Fruit fly (Drosophila melanogaster) whole organism, prepupa: Measurements from ENCODE around the gene CG6938.

Experiments used
- Blimp-1 ChIP-seq: fragments of 200-800 bp; sonication (Bioruptor generic); optimal IDR thresholded peaks from 3 replicates; lab custom pipeline; 2017; ENCODE audit warnings: missing biosample characterization, missing genetic modification characterization, mild to moderate bottlenecking, moderate library complexity, missing genetic modification reagents
- CG10631 ChIP-seq: fragments of 200-800 bp; sonication (Bioruptor generic); optimal IDR thresholded peaks from 2 replicates; lab custom pipeline; 2016; ENCODE audit warnings: missing biosample characterization, missing genetic modification characterization
- CG10669 ChIP-seq: fragments of 200-800 bp; sonication (Bioruptor generic); optimal IDR thresholded peaks from 3 replicates; lab custom pipeline; 2018; ENCODE audit warnings: missing biosample characterization, mild to moderate bottlenecking, missing genetic modification characterization, moderate library complexity
- CG11762 ChIP-seq: fragments of 200-800 bp; sonication (Bioruptor generic); optimal IDR thresholded peaks from 3 replicates; lab custom pipeline; 2016; ENCODE audit warnings: missing biosample characterization, missing genetic modification characterization; ENCODE audit not compliant: insufficient read depth
- CG11902 ChIP-seq: fragments of 200-800 bp; sonication (Bioruptor generic); optimal IDR thresholded peaks from 3 replicates; lab custom pipeline; 2016; ENCODE audit warnings: missing biosample characterization, missing genetic modification characterization
- CG15336 ChIP-seq: fragments of 200-800 bp; sonication (Bioruptor generic); IDR thresholded peaks from 2 replicates; pipeline ENCODE4 v1.3.6; 2022; ENCODE audit warnings: missing biosample characterization, missing genetic modification characterization
- CG1621 ChIP-seq: fragments of 200-800 bp; sonication (Bioruptor generic); optimal IDR thresholded peaks from 3 replicates; lab custom pipeline; 2018; ENCODE audit warnings: missing biosample characterization, mild to moderate bottlenecking, missing genetic modification characterization
- CG3032 ChIP-seq: fragments of 200-800 bp; optimal IDR thresholded peaks from 2 replicates; lab custom pipeline; 2019; ENCODE audit warnings: missing biosample characterization, mild to moderate bottlenecking, missing genetic modification characterization, moderate library complexity
- CG32006 ChIP-seq: fragments of 200-800 bp; sonication (Bioruptor generic); optimal IDR thresholded peaks from 3 replicates; lab custom pipeline; 2017; ENCODE audit warnings: missing biosample characterization, mild to moderate bottlenecking, missing genetic modification characterization
- CG3919 ChIP-seq: fragments of 200-800 bp; sonication (Bioruptor generic); optimal IDR thresholded peaks from 3 replicates; lab custom pipeline; 2016; ENCODE audit warnings: missing biosample characterization, missing genetic modification characterization
- CG6163 ChIP-seq: fragments of 200-800 bp; sonication (Bioruptor generic); IDR thresholded peaks from 3 replicates; pipeline ENCODE4 v1.3.6; 2022; ENCODE audit warnings: missing biosample characterization, missing genetic modification characterization
- CG6792 ChIP-seq: fragments of 200-800 bp; sonication (Bioruptor generic); optimal IDR thresholded peaks from 3 replicates; lab custom pipeline; 2016; ENCODE audit warnings: missing biosample characterization, missing genetic modification characterization
- CG6808 ChIP-seq: fragments of 200-800 bp; sonication (Bioruptor generic); optimal IDR thresholded peaks from 3 replicates; lab custom pipeline; 2017; ENCODE audit warnings: missing biosample characterization, missing genetic modification characterization, mild to moderate bottlenecking, moderate library complexity, missing genetic modification reagents
- CG8119 ChIP-seq: fragments of 200-800 bp; sonication (Bioruptor generic); IDR thresholded peaks from 3 replicates; pipeline ENCODE4 v1.3.6; 2022; ENCODE audit warnings: missing biosample characterization, missing genetic modification characterization
- Eip75B ChIP-seq: fragments of 200-800 bp; sonication (Bioruptor generic); optimal IDR thresholded peaks from 3 replicates; lab custom pipeline; 2016; ENCODE audit warnings: missing biosample characterization, missing genetic modification characterization
- Eip78C ChIP-seq: fragments of 200-800 bp; sonication (Bioruptor generic); peaks from one replicate; lab custom pipeline; 2016; ENCODE audit warnings: missing biosample characterization, missing genetic modification characterization
- Ets21C ChIP-seq: fragments of 200-800 bp; sonication (Bioruptor generic); optimal IDR thresholded peaks from 3 replicates; lab custom pipeline; 2016; ENCODE audit warnings: missing biosample characterization, missing genetic modification characterization
- Ets96B ChIP-seq: fragments of 200-800 bp; optimal IDR thresholded peaks from 2 replicates; lab custom pipeline; 2019; ENCODE audit warnings: missing biosample characterization, mild to moderate bottlenecking, missing genetic modification characterization, moderate library complexity
- Gug ChIP-seq: fragments of 200-800 bp; sonication (Bioruptor generic); IDR thresholded peaks from 2 replicates; pipeline ENCODE4 v1.3.6; 2022; ENCODE audit warnings: missing biosample characterization, missing genetic modification characterization
- Hr39 ChIP-seq: fragments of 200-800 bp; sonication (Bioruptor generic); optimal IDR thresholded peaks from 2 replicates; lab custom pipeline; 2016; ENCODE audit warnings: missing biosample characterization, missing genetic modification characterization
- Hr4 ChIP-seq: fragments of 200-800 bp; sonication (Bioruptor generic); optimal IDR thresholded peaks from 3 replicates; lab custom pipeline; 2016; ENCODE audit warnings: missing biosample characterization, missing genetic modification characterization
- Met ChIP-seq: fragments of 200-800 bp; sonication (Bioruptor generic); optimal IDR thresholded peaks from 3 replicates; lab custom pipeline; 2016; ENCODE audit warnings: missing biosample characterization, missing genetic modification characterization
- OdsH ChIP-seq: fragments of 200-800 bp; sonication (Bioruptor generic); optimal IDR thresholded peaks from 3 replicates; lab custom pipeline; 2016; ENCODE audit warnings: missing biosample characterization, missing genetic modification characterization
- Smox ChIP-seq: fragments of 200-800 bp; sonication (Bioruptor generic); optimal IDR thresholded peaks from 3 replicates; lab custom pipeline; 2016; ENCODE audit warnings: missing biosample characterization, missing genetic modification characterization
- Sox102F ChIP-seq: fragments of 200-800 bp; sonication (Bioruptor generic); optimal IDR thresholded peaks from 2 replicates; lab custom pipeline; 2016; ENCODE audit warnings: missing biosample characterization, mild to moderate bottlenecking, missing genetic modification characterization
- Sox14 ChIP-seq: fragments of 200-800 bp; sonication (Bioruptor generic); optimal IDR thresholded peaks from 3 replicates; lab custom pipeline; 2016; ENCODE audit warnings: missing biosample characterization, missing genetic modification characterization
- achi ChIP-seq: fragments of 200-800 bp; sonication (Bioruptor generic); optimal IDR thresholded peaks from 3 replicates; lab custom pipeline; 2016; ENCODE audit warnings: missing biosample characterization, missing genetic modification characterization
- cyc ChIP-seq: fragments of 200-800 bp; sonication (Bioruptor generic); optimal IDR thresholded peaks from 3 replicates; lab custom pipeline; 2016; ENCODE audit warnings: missing biosample characterization, missing genetic modification characterization
- dac ChIP-seq: fragments of 200-800 bp; sonication (Bioruptor generic); optimal IDR thresholded peaks from 2 replicates; lab custom pipeline; 2017; ENCODE audit warnings: missing biosample characterization, mild to moderate bottlenecking, missing genetic modification characterization
- dsx ChIP-seq: fragments of 200-800 bp; optimal IDR thresholded peaks from 3 replicates; lab custom pipeline; 2019; ENCODE audit warnings: missing biosample characterization, mild to moderate bottlenecking, missing genetic modification characterization, moderate library complexity; ENCODE audit not compliant: poor library complexity, severe bottlenecking
- eg ChIP-seq: fragments of 200-800 bp; sonication (Bioruptor generic); IDR thresholded peaks from 3 replicates; pipeline ENCODE4 v1.3.6; 2022; ENCODE audit warnings: missing biosample characterization, missing genetic modification characterization
- esn ChIP-seq: fragments of 200-800 bp; sonication (Bioruptor generic); optimal IDR thresholded peaks from 2 replicates; lab custom pipeline; 2016; ENCODE audit warnings: missing biosample characterization, mild to moderate bottlenecking, missing genetic modification characterization, moderate library complexity
- fd59A ChIP-seq: fragments of 200-800 bp; sonication (Bioruptor generic); optimal IDR thresholded peaks from 2 replicates; lab custom pipeline; 2017; ENCODE audit warnings: missing biosample characterization, mild to moderate bottlenecking, missing genetic modification characterization, missing genetic modification reagents
- net ChIP-seq: fragments of 200-800 bp; sonication (Bioruptor generic); optimal IDR thresholded peaks from 3 replicates; lab custom pipeline; 2016; ENCODE audit warnings: missing biosample characterization, missing genetic modification characterization
- pdm3 ChIP-seq: fragments of 200-800 bp; sonication (Bioruptor generic); optimal IDR thresholded peaks from 3 replicates; lab custom pipeline; 2016; ENCODE audit warnings: missing biosample characterization, missing genetic modification characterization
- spab ChIP-seq: fragments of 200-800 bp; sonication (Bioruptor generic); optimal IDR thresholded peaks from 2 replicates; lab custom pipeline; 2017; ENCODE audit warnings: missing biosample characterization, mild to moderate bottlenecking, missing genetic modification characterization, missing genetic modification reagents
- ss ChIP-seq, 2 experiments: fragments of 200-800 bp; sonication (Bioruptor generic); optimal IDR thresholded peaks; 2 replicates in 1 of 2; 3 replicates in 1 of 2; lab custom pipeline; 2017 to 2018; ENCODE audit warnings: mild to moderate bottlenecking in 2 of 2, missing biosample characterization in 2 of 2, missing genetic modification characterization in 2 of 2, moderate library complexity in 1 of 2
- svp ChIP-seq: fragments of 200-800 bp; sonication (Bioruptor generic); peaks from one replicate; lab custom pipeline; 2016; ENCODE audit warnings: missing biosample characterization, missing genetic modification characterization
- topi ChIP-seq: fragments of 200-800 bp; sonication (Bioruptor generic); optimal IDR thresholded peaks from 3 replicates; lab custom pipeline; 2016; ENCODE audit warnings: missing biosample characterization, missing genetic modification characterization

CG6938 gene

DNA sequence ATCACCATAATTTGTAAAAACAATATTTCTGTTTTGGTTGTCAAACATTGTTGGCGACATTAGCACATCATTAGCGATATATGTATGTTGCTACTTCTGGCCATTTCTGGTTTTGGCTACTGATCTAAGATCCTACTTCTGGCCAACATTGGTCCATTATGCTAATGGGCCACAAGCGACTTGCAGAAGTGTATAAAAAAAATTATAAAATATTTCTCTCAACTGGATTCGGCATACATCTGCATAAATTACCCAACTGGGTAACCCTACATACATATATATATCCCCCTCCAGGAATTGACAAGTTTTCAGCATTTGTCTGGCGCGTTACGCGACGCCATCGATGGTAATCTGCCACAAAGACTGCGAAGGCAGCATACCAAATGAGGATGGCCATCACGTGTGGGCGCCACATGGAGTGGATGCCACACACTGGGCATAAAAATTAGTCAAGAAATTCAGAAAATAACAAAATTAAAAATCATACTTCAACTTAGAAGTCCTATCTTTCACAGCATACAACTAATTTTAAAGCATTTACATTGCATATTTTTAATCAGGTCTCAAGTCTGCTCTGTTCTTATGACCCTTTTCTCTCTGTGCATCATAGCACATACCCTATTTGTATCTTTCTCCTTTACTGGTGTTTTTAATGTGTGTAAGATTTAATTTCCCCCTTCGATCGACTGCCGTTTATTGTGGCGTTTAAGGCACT lies 52.9 kb downstream of the CG6938 start:
- TF ChIP-seq Hr4 (GFP tag; lab: Kevin White, UChicago) (peak; percentile 27), Met (GFP tag; lab: Kevin White, UChicago) (no peak), dsx (peak; percentile 43), spab (GFP tag; lab: Kevin White, UChicago) (peak; percentile 44), Ets21C (GFP tag; lab: Kevin White, UChicago) (no peak), Ets96B (tag; lab: Kevin White, UChicago) (peak; percentile 61), Sox14 (GFP tag; lab: Kevin White, UChicago) (peak; percentile 27), CG3032 (peak; percentile 49), CG11762 (GFP tag; lab: Kevin White, UChicago) (peak; percentile 3), CG6163 (GFP tag; lab: Robert Waterston, UW) (peak; percentile 74), net (peak; percentile 5), pdm3 (GFP tag; lab: Kevin White, UChicago) (peak; percentile 28), CG8119 (GFP tag; lab: Robert Waterston, UW) (peak; percentile 38; the same call in 2 of the 3 replicates), ss (GFP tag; optimal IDR thresholded peaks at IDR 0.05; lab: Kevin White, UChicago) (peak in 1 of 2 experiments; percentile 29), Eip78C (GFP tag; lab: Kevin White, UChicago) (peak; percentile 71), topi (GFP tag; lab: Kevin White, UChicago) (peak; percentile 14), CG10669 (peak; percentile 70), dac (no peak), CG32006 (GFP tag; lab: Kevin White, UChicago) (peak; percentile 31), eg (GFP tag; lab: Robert Waterston, UW) (peak; percentile 49; the same call in 2 of the 3 replicates), OdsH (GFP tag; lab: Kevin White, UChicago) (no peak), achi (GFP tag; lab: Kevin White, UChicago) (peak; percentile 21), fd59A (peak; percentile 9), CG6808 (GFP tag; lab: Kevin White, UChicago) (peak; percentile 49), Sox102F (no peak), CG6792 (no peak), cyc (GFP tag; lab: Kevin White, UChicago) (peak; percentile 37), esn (GFP tag; lab: Kevin White, UChicago) (no peak), Gug (GFP tag; lab: Robert Waterston, UW) (peak; percentile 34; the same call in 1 of the 2 replicates), CG3919 (GFP tag; lab: Kevin White, UChicago) (peak; percentile 55), CG15336 (GFP tag; lab: Robert Waterston, UW) (peak; percentile 51; the same call in 1 of the 2 replicates)

DNA sequence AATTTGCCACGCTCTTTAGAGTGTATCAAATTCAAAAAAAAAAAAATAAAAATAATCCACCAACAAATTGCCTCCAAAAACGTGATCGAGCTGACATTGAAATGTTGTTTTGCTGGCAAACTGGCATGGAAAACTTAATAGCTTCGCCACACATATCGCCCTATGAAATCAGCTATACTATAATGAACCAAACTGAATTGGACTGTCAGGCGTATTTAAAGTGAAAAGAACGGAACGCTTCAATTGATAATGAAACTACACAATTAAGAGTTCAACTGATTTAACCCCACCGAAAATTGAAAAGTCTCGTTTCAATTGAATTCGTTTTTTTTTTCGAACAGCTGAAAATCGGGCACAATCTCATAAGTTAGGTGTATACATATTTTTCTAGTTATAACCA lies 54.4 kb downstream of the CG6938 start:
- TF ChIP-seq Hr39 (GFP tag; lab: Kevin White, UChicago) (no peak), CG1621 (tag; lab: Kevin White, UChicago) (no peak), CG6163 (GFP tag; lab: Robert Waterston, UW) (no peak), CG8119 (GFP tag; lab: Robert Waterston, UW) (no peak), CG10631 (GFP tag; lab: Kevin White, UChicago) (no peak), CG6792 (no peak), CG6808 (GFP tag; lab: Kevin White, UChicago) (no peak), CG11902 (GFP tag; lab: Kevin White, UChicago) (no peak), Smox (GFP tag; lab: Kevin White, UChicago) (no peak), CG10669 (no peak), Ets96B (tag; lab: Kevin White, UChicago) (no peak), ss (GFP tag; optimal IDR thresholded peaks at IDR 0.05; lab: Kevin White, UChicago) (no peak), CG11762 (GFP tag; lab: Kevin White, UChicago) (no peak), Ets21C (GFP tag; lab: Kevin White, UChicago) (no peak), Eip78C (GFP tag; lab: Kevin White, UChicago) (no peak), Blimp-1 (GFP tag; lab: Kevin White, UChicago) (no peak), Eip75B (GFP tag; lab: Kevin White, UChicago) (no peak), svp (GFP tag; lab: Kevin White, UChicago) (no peak)
